Fruit fly (Drosophila melanogaster) whole organism, embryonic: Measurements from ENCODE around the gene CG2955.

Experiments used
- ATbp ChIP-seq: fragments of 200-800 bp; sonication (Bioruptor generic); optimal IDR thresholded peaks from 2 replicates; lab custom pipeline; 2017; ENCODE audit warnings: missing biosample characterization, mild to moderate bottlenecking, missing genetic modification characterization, missing genetic modification reagents
- Abd-B ChIP-seq: fragments of 200-800 bp; sonication (Bioruptor generic); optimal IDR thresholded peaks from 2 replicates; lab custom pipeline; 2018; ENCODE audit warnings: missing biosample characterization, mild to moderate bottlenecking, missing genetic modification characterization, moderate library complexity
- Atf6 ChIP-seq: fragments of 200-800 bp; sonication (Bioruptor generic); IDR thresholded peaks from 2 replicates; pipeline ENCODE4 v1.3.6; 2022; ENCODE audit warnings: missing biosample characterization, missing genetic modification characterization
- B-H1 ChIP-seq: fragments of 200-800 bp; sonication (Bioruptor generic); IDR thresholded peaks from 3 replicates; pipeline ENCODE4 v1.3.6; 2022; ENCODE audit warnings: missing biosample characterization, missing genetic modification characterization
- Bdp1 ChIP-seq: fragments of 200-800 bp; sonication (Bioruptor generic); optimal IDR thresholded peaks from 3 replicates; lab custom pipeline; 2016; ENCODE audit warnings: missing biosample characterization, missing genetic modification characterization
- CG10431 ChIP-seq: fragments of 200-800 bp; sonication (Bioruptor generic); optimal IDR thresholded peaks from 3 replicates; lab custom pipeline; 2018; ENCODE audit warnings: missing biosample characterization, mild to moderate bottlenecking, missing genetic modification characterization
- CG11247 ChIP-seq: fragments of 200-800 bp; sonication (Bioruptor generic); IDR thresholded peaks from 2 replicates; pipeline ENCODE4 v1.3.6; 2022; ENCODE audit warnings: missing biosample characterization, missing genetic modification characterization
- CG1529 ChIP-seq: fragments of 200-800 bp; sonication (Bioruptor generic); optimal IDR thresholded peaks from 3 replicates; lab custom pipeline; 2018; ENCODE audit warnings: missing biosample characterization, missing genetic modification characterization
- CG1603 ChIP-seq: fragments of 200-800 bp; sonication (Bioruptor generic); optimal IDR thresholded peaks from 2 replicates; lab custom pipeline; 2019; ENCODE audit warnings: missing biosample characterization, mild to moderate bottlenecking, missing genetic modification characterization, moderate library complexity
- CG17328 ChIP-seq: fragments of 200-800 bp; sonication (Bioruptor generic); IDR thresholded peaks from 2 replicates; pipeline ENCODE4 v1.3.6; 2022; ENCODE audit warnings: missing biosample characterization, missing genetic modification characterization
- CG17612 ChIP-seq: fragments of 200-800 bp; sonication (Bioruptor generic); IDR thresholded peaks from 2 replicates; pipeline ENCODE4 v1.3.6; 2022; ENCODE audit warnings: missing biosample characterization, missing genetic modification characterization
- CG18262 ChIP-seq: fragments of 200-800 bp; optimal IDR thresholded peaks from 3 replicates; lab custom pipeline; 2019; ENCODE audit warnings: missing biosample characterization, mild to moderate bottlenecking, missing genetic modification characterization, moderate library complexity
- CG2712 ChIP-seq: fragments of 200-800 bp; optimal IDR thresholded peaks from 3 replicates; lab custom pipeline; 2019; ENCODE audit warnings: missing biosample characterization, mild to moderate bottlenecking, missing genetic modification characterization, moderate library complexity
- CG2875 ChIP-seq: fragments of 200-800 bp; sonication (Bioruptor generic); optimal IDR thresholded peaks from 2 replicates; lab custom pipeline; 2017; ENCODE audit warnings: missing biosample characterization, mild to moderate bottlenecking, missing genetic modification characterization, missing genetic modification reagents
- CG30403 ChIP-seq: fragments of 200-800 bp; sonication (Bioruptor generic); optimal IDR thresholded peaks from 3 replicates; lab custom pipeline; 2016; ENCODE audit warnings: missing biosample characterization, missing genetic modification characterization
- CG31441 ChIP-seq: fragments of 200-800 bp; sonication (Bioruptor generic); IDR thresholded peaks from 2 replicates; pipeline ENCODE4 v1.3.6; 2022; ENCODE audit warnings: missing biosample characterization, missing genetic modification characterization
- CG32772 ChIP-seq: fragments of 200-800 bp; sonication (Bioruptor generic); IDR thresholded peaks from 2 replicates; pipeline ENCODE4 v1.3.6; 2022; ENCODE audit warnings: missing biosample characterization, missing genetic modification characterization
- CG8765 ChIP-seq: fragments of 200-800 bp; sonication (Bioruptor generic); IDR thresholded peaks from 2 replicates; pipeline ENCODE4 v1.3.6; 2022; ENCODE audit warnings: missing biosample characterization, missing genetic modification characterization
- CG9215 ChIP-seq: fragments of 200-800 bp; sonication (Bioruptor generic); IDR thresholded peaks from 2 replicates; pipeline ENCODE4 v1.3.6; 2022; ENCODE audit warnings: missing biosample characterization, missing genetic modification characterization
- CG9609 ChIP-seq: fragments of 200-800 bp; sonication (Bioruptor generic); optimal IDR thresholded peaks from 3 replicates; lab custom pipeline; 2016; ENCODE audit warnings: missing biosample characterization, missing genetic modification characterization
- CTCF ChIP-seq: fragments of 200-800 bp; sonication (Bioruptor generic); optimal IDR thresholded peaks from 2 replicates; lab custom pipeline; 2017; ENCODE audit warnings: missing biosample characterization, mild to moderate bottlenecking, missing genetic modification characterization, moderate library complexity
- Dip2 ChIP-seq: fragments of 200-800 bp; sonication (Bioruptor generic); IDR thresholded peaks from 2 replicates; pipeline ENCODE4 v1.3.6; 2022; ENCODE audit warnings: missing biosample characterization, missing genetic modification characterization
- Eip74EF ChIP-seq, 2 experiments: fragments of 200-800 bp in 1 of 2; fragments of >200 bp in 1 of 2; sonication (Bioruptor generic) in 1 of 2; optimal IDR thresholded peaks; 2 replicates each; lab custom pipeline; 2017 to 2019; ENCODE audit warnings: missing biosample characterization in 2 of 2, missing genetic modification characterization in 2 of 2, mild to moderate bottlenecking in 1 of 2, moderate library complexity in 1 of 2
- GATAe ChIP-seq: fragments of 200-800 bp; sonication (Bioruptor generic); conservative IDR thresholded peaks from 2 replicates; pipeline ENCODE4 v1.3.6; 2022; ENCODE audit warnings: missing biosample characterization, missing genetic modification characterization
- HmgZ ChIP-seq: fragments of 200-800 bp; sonication (Bioruptor generic); optimal IDR thresholded peaks from 2 replicates; lab custom pipeline; 2018; ENCODE audit warnings: missing biosample characterization, mild to moderate bottlenecking, missing genetic modification characterization
- Med ChIP-seq: fragments of 200-800 bp; sonication (Bioruptor generic); peaks from one replicate; lab custom pipeline; 2016; ENCODE audit warnings: missing biosample characterization, missing genetic modification characterization, mild to moderate bottlenecking, inconsistent platforms, moderate library complexity
- Spps ChIP-seq: fragments of 200-800 bp; sonication (Bioruptor generic); optimal IDR thresholded peaks from 2 replicates; lab custom pipeline; 2018; ENCODE audit warnings: missing biosample characterization, mild to moderate bottlenecking, missing genetic modification characterization
- Ssrp ChIP-seq: fragments of 200-800 bp; sonication (Bioruptor generic); optimal IDR thresholded peaks from 2 replicates; lab custom pipeline; 2018; ENCODE audit warnings: missing biosample characterization, mild to moderate bottlenecking, missing genetic modification characterization, moderate library complexity
- Usf ChIP-seq: fragments of 200-800 bp; sonication (Bioruptor generic); optimal IDR thresholded peaks from 2 replicates; lab custom pipeline; 2017; ENCODE audit warnings: missing genotype, missing biosample characterization, missing genetic modification characterization
- chif ChIP-seq, 2 experiments: fragments of 200-800 bp; sonication (Bioruptor generic); optimal IDR thresholded peaks; 3 replicates each; lab custom pipeline; 2016; ENCODE audit warnings: missing biosample characterization in 2 of 2, missing genetic modification characterization in 2 of 2
- corto ChIP-seq: fragments of 200-800 bp; sonication (Bioruptor generic); optimal IDR thresholded peaks from 2 replicates; lab custom pipeline; 2016; ENCODE audit warnings: missing biosample characterization, mild to moderate bottlenecking, missing genetic modification characterization, moderate library complexity
- cwo ChIP-seq: fragments of 200-800 bp; sonication (Bioruptor generic); optimal IDR thresholded peaks from 3 replicates; lab custom pipeline; 2017; ENCODE audit warnings: missing biosample characterization, missing genetic modification characterization, mild to moderate bottlenecking, moderate library complexity, missing genetic modification reagents
- dmrt99B ChIP-seq: fragments of 200-800 bp; sonication (Bioruptor generic); optimal IDR thresholded peaks from 2 replicates; lab custom pipeline; 2018; ENCODE audit warnings: missing biosample characterization, mild to moderate bottlenecking, missing genetic modification characterization, moderate library complexity
- ken ChIP-seq: fragments of 200-800 bp; sonication (Bioruptor generic); IDR thresholded peaks from 3 replicates; pipeline ENCODE4 v1.3.6; 2022; ENCODE audit warnings: missing biosample characterization, missing genetic modification characterization
- lmd ChIP-seq: fragments of 200-800 bp; sonication (Bioruptor generic); IDR thresholded peaks from 2 replicates; pipeline ENCODE4 v1.3.6; 2022; ENCODE audit warnings: missing biosample characterization, missing genetic modification characterization
- mam ChIP-seq: fragments of 200-800 bp; sonication (Bioruptor generic); optimal IDR thresholded peaks from 3 replicates; lab custom pipeline; 2016; ENCODE audit warnings: missing biosample characterization, missing genetic modification characterization
- mirr ChIP-seq: fragments of 200-800 bp; sonication (Bioruptor generic); optimal IDR thresholded peaks from 3 replicates; lab custom pipeline; 2018; ENCODE audit warnings: missing biosample characterization, mild to moderate bottlenecking, missing genetic modification characterization
- peb ChIP-seq: fragments of 200-800 bp; sonication (Bioruptor generic); IDR thresholded peaks from 2 replicates; pipeline ENCODE4 v1.3.6; 2022; ENCODE audit warnings: missing biosample characterization, missing genetic modification characterization
- pfk ChIP-seq: fragments of 200-800 bp; sonication (Bioruptor generic); optimal IDR thresholded peaks from 2 replicates; lab custom pipeline; 2018; ENCODE audit warnings: missing biosample characterization, mild to moderate bottlenecking, missing genetic modification characterization, moderate library complexity
- pho ChIP-seq: fragments of 200-800 bp; sonication (Bioruptor generic); optimal IDR thresholded peaks from 2 replicates; lab custom pipeline; 2016; ENCODE audit warnings: missing biosample characterization, missing genetic modification characterization
- ro ChIP-seq: fragments of 200-800 bp; sonication (Bioruptor generic); IDR thresholded peaks from 2 replicates; pipeline ENCODE4 v1.3.6; 2022; ENCODE audit warnings: missing biosample characterization, missing genetic modification characterization
- scrt ChIP-seq: fragments of 200-800 bp; sonication (Bioruptor generic); optimal IDR thresholded peaks from 2 replicates; lab custom pipeline; 2018; ENCODE audit warnings: missing biosample characterization, mild to moderate bottlenecking, missing genetic modification characterization, moderate library complexity
- z ChIP-seq: fragments of 200-800 bp; sonication (Bioruptor generic); IDR thresholded peaks from 3 replicates; pipeline ENCODE4 v1.3.6; 2022; ENCODE audit warnings: missing biosample characterization, missing genetic modification characterization
- zfh1 ChIP-seq: fragments of 200-800 bp; sonication (Bioruptor generic); IDR thresholded peaks from 3 replicates; pipeline ENCODE4 v1.3.6; 2022; ENCODE audit warnings: missing biosample characterization, missing genetic modification characterization

Gene CG2955

dm6 chr2L:4128859-4129258 is 20.2 kb upstream of the CG2955 start (continued):
- TF ChIP-seq GATAe, result no peak
- no peak for TF ChIP-seq pfk (GFP tag; lab: Kevin White, UChicago)
- no peak for TF ChIP-seq CG17612 (GFP tag; lab: Robert Waterston, UW)
- no peak for TF ChIP-seq cwo (GFP tag; lab: Kevin White, UChicago)
- no peak for TF ChIP-seq B-H1 (GFP tag; lab: Robert Waterston, UW)
- TF ChIP-seq Spps (tag; lab: Kevin White, UChicago), result no peak
- TF ChIP-seq Usf (GFP tag; lab: Kevin White, UChicago), result no peak
- 0 out of 2 replicates have a peak, but pooled peaks have one; percentile 22 for TF ChIP-seq CG31441 (GFP tag; lab: Robert Waterston, UW)
- TF ChIP-seq zfh1 (GFP tag; lab: Robert Waterston, UW), result 0 out of 3 replicates have a peak, but pooled peaks have one; percentile 21
- no peak for TF ChIP-seq CTCF (GFP tag; lab: Kevin White, UChicago)
- no peak for TF ChIP-seq CG1529 (GFP tag; lab: Kevin White, UChicago)
- peak in 1 of 2 experiments; percentile 10 for TF ChIP-seq chif (GFP tag; optimal IDR thresholded peaks at IDR 0.05; lab: Kevin White, UChicago)
- no peak for TF ChIP-seq Abd-B
- 0 out of 3 replicates have a peak, but pooled peaks have one; percentile 12 for TF ChIP-seq ken (GFP tag; lab: Robert Waterston, UW)
- TF ChIP-seq Eip74EF (GFP tag; optimal IDR thresholded peaks at IDR 0.05; lab: Kevin White, UChicago), result no peak
- no peak for TF ChIP-seq CG2875 (GFP tag; lab: Kevin White, UChicago)
- peak; percentile 45 for TF ChIP-seq Med (GFP tag; lab: Kevin White, UChicago)
- no peak for TF ChIP-seq CG30403
- TF ChIP-seq CG32772 (GFP tag; lab: Robert Waterston, UW), result 0 out of 2 replicates have a peak, but pooled peaks have one; percentile 11
- no peak for TF ChIP-seq corto
- no peak for TF ChIP-seq mam (GFP tag; lab: Kevin White, UChicago)
- TF ChIP-seq CG9609 (GFP tag; lab: Kevin White, UChicago), result no peak
- no peak for TF ChIP-seq peb
- no peak for TF ChIP-seq z
- TF ChIP-seq ATbp, result peak; percentile 8
- no peak for TF ChIP-seq Ssrp (tag; lab: Kevin White, UChicago)
- 0 out of 2 replicates have a peak, but pooled peaks have one; percentile 26 for TF ChIP-seq CG17328 (GFP tag; lab: Robert Waterston, UW)
- no peak for TF ChIP-seq HmgZ (tag; lab: Kevin White, UChicago)
- TF ChIP-seq pho, result no peak
- no peak for TF ChIP-seq CG11247
- no peak for TF ChIP-seq scrt (GFP tag; lab: Kevin White, UChicago)
- TF ChIP-seq CG8765 (GFP tag; lab: Robert Waterston, UW), result no peak
- peak; percentile 10 for TF ChIP-seq dmrt99B
- TF ChIP-seq mirr (GFP tag; lab: Kevin White, UChicago), result no peak
- 0 out of 2 replicates have a peak, but pooled peaks have one; percentile 7 for TF ChIP-seq lmd
- TF ChIP-seq CG18262 (tag; lab: Kevin White, UChicago), result peak; percentile 17
- no peak for TF ChIP-seq Bdp1 (GFP tag; lab: Kevin White, UChicago)
- no peak for TF ChIP-seq CG10431 (GFP tag; lab: Kevin White, UChicago)
- no peak for TF ChIP-seq ro (GFP tag; lab: Robert Waterston, UW)
- TF ChIP-seq Dip2 (GFP tag; lab: Robert Waterston, UW), result no peak
- TF ChIP-seq CG1603 (tag; lab: Kevin White, UChicago), result peak; percentile 13
- no peak for TF ChIP-seq Atf6
- TF ChIP-seq CG9215 (GFP tag; lab: Robert Waterston, UW), result no peak
- TF ChIP-seq CG2712 (tag; lab: Kevin White, UChicago), result peak; percentile 19
- TF ChIP-seq, all 482 proteins: peak for 26
